Fruit fly (Drosophila melanogaster): ENCODE data around the gene CG42481.

DNA sequence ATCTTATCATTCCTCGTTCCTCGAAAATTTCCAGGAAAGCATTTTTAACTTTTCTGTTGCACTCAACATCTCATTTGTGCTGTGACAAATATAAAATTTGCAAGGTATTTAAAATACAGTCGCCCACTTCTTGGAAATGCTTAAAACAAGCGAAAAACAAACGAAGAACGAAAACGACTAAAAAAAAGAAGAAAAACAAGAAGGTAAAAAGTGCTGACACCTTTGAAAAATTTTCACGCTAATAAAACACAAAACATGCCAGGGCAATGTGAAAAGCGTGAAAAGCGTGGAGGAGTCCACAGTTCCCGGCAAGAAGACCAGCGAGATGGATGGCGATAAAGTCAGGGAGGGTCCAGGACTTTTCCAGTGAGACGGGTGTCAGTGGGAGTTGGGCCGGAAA is 16.8 kb downstream of the CG42481 start:
- TF ChIP-seq BEAF-32 (GFP tag; optimal IDR thresholded peaks at IDR 0.05) (no peak), CG34422 (GFP tag; IDR thresholded peaks at IDR 0.05) (no peak), B-H2 (GFP tag; optimal IDR thresholded peaks at IDR 0.05) (no peak), pfk (GFP tag; optimal IDR thresholded peaks at IDR 0.05) (no peak)
